Worm (Caenorhabditis elegans): ENCODE results near the gene R07E5.7.

ce11 chrIII:4456579-4456978 lies 37.6 kb upstream of the R07E5.7 start:
- TF ChIP-seq zip-2 (tag; optimal IDR thresholded peaks at IDR 0.05) (no peak), Y105C5A.15 (GFP tag; IDR thresholded peaks at IDR 0.05) (no peak), lin-15B (tag; optimal IDR thresholded peaks at IDR 0.05) (no peak), ceh-28 (tag; optimal IDR thresholded peaks at IDR 0.05) (no peak), aly-2 (tag; optimal IDR thresholded peaks at IDR 0.05) (no peak), ZK337.2 (GFP tag; IDR thresholded peaks at IDR 0.05) (no peak), php-3 (GFP tag; IDR thresholded peaks at IDR 0.05) (no peak), vab-7 (GFP tag; IDR thresholded peaks at IDR 0.05) (no peak), nhr-11 (tag; optimal IDR thresholded peaks at IDR 0.05) (no peak), dmd-6 (GFP tag; IDR thresholded peaks at IDR 0.05) (no peak)
